Worm (Caenorhabditis elegans) whole organism, young adult: Measurements from ENCODE around the gene gcp-2.1.

Source experiments
- F23B12.7 ChIP-seq: sonication (generic microtip); optimal IDR thresholded peaks from 2 replicates; lab custom pipeline; 2017; ENCODE audit warnings: missing genetic modification characterization, mild to moderate bottlenecking, missing compliant biosample characterization, antibody characterized with exemption, moderate library complexity; ENCODE audit not compliant: insufficient read depth
- F37B4.10 ChIP-seq: fragments of 200-800 bp; sonication (Bioruptor generic); IDR thresholded peaks from 2 replicates; pipeline ENCODE4 v1.3.6; 2022; ENCODE audit warnings: missing genetic modification characterization, missing compliant biosample characterization
- K11D2.4 ChIP-seq: fragments of 200-800 bp; sonication (Bioruptor generic); IDR thresholded peaks from 2 replicates; pipeline ENCODE4 v1.3.6; 2022; ENCODE audit warnings: missing genetic modification reagents, missing genetic modification characterization, missing compliant biosample characterization
- K12H6.12 ChIP-seq: fragments of 200-800 bp; sonication (Bioruptor generic); optimal IDR thresholded peaks from 2 replicates; lab custom pipeline; 2018; ENCODE audit warnings: mild to moderate bottlenecking, missing genetic modification characterization, missing compliant biosample characterization
- Y53F4B.3 ChIP-seq: fragments of 200-800 bp; sonication (Bioruptor generic); IDR thresholded peaks from 2 replicates; pipeline ENCODE4 v1.3.6; 2022; ENCODE audit warnings: missing genetic modification reagents, missing genetic modification characterization, missing compliant biosample characterization
- attf-3 ChIP-seq: fragments of 200-800 bp; sonication (Bioruptor generic); conservative IDR thresholded peaks from 2 replicates; pipeline ENCODE4 v1.3.6; 2022; ENCODE audit warnings: missing genetic modification reagents, missing genetic modification characterization, missing compliant biosample characterization
- attf-5 ChIP-seq: fragments of 200-800 bp; sonication (Bioruptor generic); optimal IDR thresholded peaks from 2 replicates; lab custom pipeline; 2018; ENCODE audit warnings: mild to moderate bottlenecking, missing genetic modification characterization, missing compliant biosample characterization
- cebp-1 ChIP-seq, 2 experiments: fragments of 200-800 bp in 1 of 2; sonication (Bioruptor generic) in 1 of 2; sonication (generic microtip) in 1 of 2; IDR thresholded peaks in 1 of 2; optimal IDR thresholded peaks in 1 of 2; 2 replicates each; pipeline versions ENCODE4 v1.3.6 to Lab custom; 2017 to 2022; ENCODE audit warnings: missing compliant biosample characterization in 2 of 2, missing genetic modification characterization in 2 of 2, mild to moderate bottlenecking in 1 of 2, missing genetic modification reagents in 1 of 2, moderate library complexity in 1 of 2
- cebp-2 ChIP-seq: fragments of 200-800 bp; sonication (Bioruptor generic); IDR thresholded peaks from 2 replicates; pipeline ENCODE4 v1.3.6; 2022; ENCODE audit warnings: missing genetic modification characterization, missing compliant biosample characterization
- ceh-27 ChIP-seq: fragments of 200-800 bp; sonication (Bioruptor generic); optimal IDR thresholded peaks from 2 replicates; lab custom pipeline; 2018; ENCODE audit warnings: mild to moderate bottlenecking, missing genetic modification characterization, moderate library complexity, missing compliant biosample characterization
- ceh-91 ChIP-seq: fragments of 200-800 bp; sonication (Bioruptor generic); IDR thresholded peaks from 2 replicates; pipeline ENCODE4 v1.3.6; 2022; ENCODE audit warnings: missing genetic modification reagents, missing genetic modification characterization, missing compliant biosample characterization
- chd-7 ChIP-seq: sonication (generic microtip); optimal IDR thresholded peaks from 2 replicates; lab custom pipeline; 2016; ENCODE audit warnings: mild to moderate bottlenecking, missing genetic modification characterization, moderate library complexity, missing compliant biosample characterization
- dox-1 ChIP-seq: fragments of 200-800 bp; sonication (Bioruptor generic); IDR thresholded peaks from 2 replicates; pipeline ENCODE4 v1.3.6; 2022; ENCODE audit warnings: missing genetic modification reagents, missing genetic modification characterization, missing compliant biosample characterization
- dpff-1 ChIP-seq: sonication (generic microtip); optimal IDR thresholded peaks from 2 replicates; lab custom pipeline; 2017; ENCODE audit warnings: mild to moderate bottlenecking, missing genetic modification characterization, missing compliant biosample characterization
- egrh-3 ChIP-seq: fragments of 200-800 bp; sonication (Bioruptor generic); IDR thresholded peaks from 2 replicates; pipeline ENCODE4 v1.3.6; 2022; ENCODE audit warnings: missing genetic modification reagents, missing genetic modification characterization, missing compliant biosample characterization
- hlh-12 ChIP-seq: sonication (generic microtip); optimal IDR thresholded peaks from 2 replicates; lab custom pipeline; 2016; ENCODE audit warnings: missing genetic modification characterization, missing compliant biosample characterization
- hmg-1.2 ChIP-seq: fragments of 200-800 bp; sonication (Bioruptor generic); IDR thresholded peaks from 2 replicates; pipeline ENCODE4 v1.3.6; 2022; ENCODE audit warnings: missing genetic modification reagents, missing genetic modification characterization, missing compliant biosample characterization
- hmg-20 ChIP-seq: fragments of 200-800 bp; sonication (Bioruptor generic); IDR thresholded peaks from 2 replicates; pipeline ENCODE4 v1.3.6; 2022; ENCODE audit warnings: missing genetic modification reagents, missing genetic modification characterization, missing compliant biosample characterization
- hsf-1 ChIP-seq: fragments of 200-800 bp; sonication (Bioruptor generic); IDR thresholded peaks from 2 replicates; pipeline ENCODE4 v1.3.6; 2022; ENCODE audit warnings: missing genetic modification reagents, missing genetic modification characterization, missing compliant biosample characterization
- lin-35 ChIP-seq, 3 experiments: fragments of 150-350 bp in 2 of 3; sonication (generic microtip) in 1 of 3; optimal IDR thresholded peaks; 2 replicates each; lab custom pipeline; 2014 to 2018; ENCODE audit warnings: missing biosample characterization in 3 of 3, missing genetic modification characterization in 3 of 3, missing genetic modification reagents in 3 of 3
- lin-40 ChIP-seq: sonication (generic microtip); optimal IDR thresholded peaks from 2 replicates; lab custom pipeline; 2016; ENCODE audit warnings: missing genetic modification characterization, mild to moderate bottlenecking, missing compliant biosample characterization, missing genotype, missing genetic modification reagents
- lsy-27 ChIP-seq: sonication (generic microtip); optimal IDR thresholded peaks from 2 replicates; lab custom pipeline; 2017; ENCODE audit warnings: missing genetic modification characterization, mild to moderate bottlenecking, missing compliant biosample characterization, antibody characterized with exemption, missing genotype, borderline replicate concordance; ENCODE audit not compliant: insufficient read depth
- mcd-1 ChIP-seq: fragments of 200-800 bp; sonication (Bioruptor generic); IDR thresholded peaks from 2 replicates; pipeline ENCODE4 v1.3.6; 2022; ENCODE audit warnings: missing genetic modification reagents, missing genetic modification characterization, missing compliant biosample characterization
- nhr-80 ChIP-seq: sonication (generic microtip); optimal IDR thresholded peaks from 2 replicates; lab custom pipeline; 2016; ENCODE audit warnings: missing genetic modification characterization, missing compliant biosample characterization
- pha-4 ChIP-seq: fragments of 150-350 bp; sonication (generic microtip); optimal IDR thresholded peaks from 2 replicates; lab custom pipeline; 2014; ENCODE audit warnings: missing biosample characterization, missing genetic modification reagents, missing genetic modification characterization
- sdz-38 ChIP-seq: sonication (generic microtip); optimal IDR thresholded peaks from 2 replicates; lab custom pipeline; 2016; ENCODE audit warnings: missing genotype, missing genetic modification characterization, missing compliant biosample characterization
- snpc-4 ChIP-seq, 5 experiments: fragments of 150-350 bp in 1 of 5; sonication (generic microtip) in 4 of 5; optimal IDR thresholded peaks; 2 replicates each; lab custom pipeline; 2014 to 2018; ENCODE audit warnings: missing genetic modification characterization in 5 of 5, missing biosample characterization in 3 of 5, antibody characterized with exemption in 2 of 5, mild to moderate bottlenecking in 2 of 5, missing compliant biosample characterization in 2 of 5, missing genotype in 2 of 5, moderate library complexity in 2 of 5, missing genetic modification reagents in 1 of 5
- zfh-2 ChIP-seq: fragments of 200-800 bp; sonication (Bioruptor generic); conservative IDR thresholded peaks from 2 replicates; pipeline ENCODE4 v1.3.6; 2022; ENCODE audit warnings: missing genetic modification reagents, missing genetic modification characterization, missing compliant biosample characterization

gcp-2.1 gene

DNA sequence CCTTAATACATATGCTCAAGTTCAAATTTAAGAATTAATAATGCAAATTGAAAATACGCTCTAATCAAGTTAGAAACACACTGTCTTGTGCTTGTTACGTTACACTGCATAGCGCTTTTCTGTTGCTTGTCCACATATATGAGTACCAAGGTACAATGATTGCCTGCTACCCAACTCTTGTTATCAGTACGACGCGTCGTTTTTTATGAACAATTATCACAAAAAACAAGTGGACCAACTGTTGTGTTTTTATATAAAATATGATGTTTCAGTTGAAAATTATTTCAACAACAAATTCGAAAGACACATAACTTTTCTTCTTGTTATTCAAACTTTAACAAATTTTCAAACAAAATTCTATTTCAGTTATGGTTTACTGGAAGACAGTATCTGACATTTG lies 11.3 kb downstream of the gcp-2.1 start, which contains the start of gene M02E1.4:
Gene M02E1.4 (plus strand): TSS at position 367 of the 400 bp plus-strand sequence.
- TF ChIP-seq nhr-80 (tag; lab: Kevin White, UChicago) (peak; percentile 17), pha-4 (tag; lab: Kevin White, UChicago) (peak; percentile 10), egrh-3 (no peak)

DNA sequence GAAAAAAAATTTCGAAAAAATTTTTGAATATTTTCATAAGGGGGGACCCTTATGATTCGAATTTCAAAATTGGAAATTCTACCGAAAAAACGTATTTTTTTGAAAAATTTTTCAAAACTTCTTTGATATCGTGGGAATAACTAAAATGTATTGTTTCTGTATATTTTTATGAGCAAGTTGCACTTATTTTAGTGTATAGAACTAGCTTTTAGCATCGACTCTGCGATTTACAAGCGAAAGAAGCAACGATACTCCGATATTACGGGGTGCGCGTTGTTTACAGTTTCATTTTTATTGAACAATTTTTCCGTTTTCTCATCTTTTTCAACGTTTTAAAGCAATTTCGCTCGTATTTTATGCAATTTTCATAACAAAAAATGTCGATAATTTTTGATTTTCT lies 20.6 kb downstream of the gcp-2.1 start, which contains the start of gene M02E1.3:
Gene M02E1.3 (plus strand): TSS at position 301 of the 400 bp plus-strand sequence.
- TF ChIP-seq attf-3 (GFP tag; lab: Robert Waterston, UW) = peak; percentile 82
- TF ChIP-seq, all 124 proteins: peak for 1; not testable (repeated sequence) for 123

DNA sequence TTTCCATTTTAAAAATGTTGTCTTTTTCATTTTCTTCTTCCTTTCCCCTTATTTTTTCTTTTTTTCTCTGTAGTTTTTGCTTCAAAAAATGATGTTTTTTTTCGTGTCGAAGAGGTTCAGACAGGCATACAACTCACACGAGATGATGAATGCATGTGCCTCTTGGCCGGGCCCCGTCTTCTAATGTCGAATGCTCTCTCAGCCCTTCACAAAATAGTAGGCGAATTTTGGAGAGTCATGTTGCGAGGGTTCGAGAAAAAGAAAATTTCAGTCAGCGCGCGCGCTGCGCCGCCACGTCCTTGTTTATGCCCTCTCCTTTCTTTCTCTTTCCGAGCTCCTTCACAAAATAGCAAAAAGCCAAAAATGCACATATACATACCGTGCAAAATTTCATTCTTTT lies 22.4 kb downstream of the gcp-2.1 start:
- no peak for TF ChIP-seq sdz-38 (tag; lab: Kevin White, UChicago)
- 0 out of 2 replicates have a peak, but pooled peaks have one; percentile 8 for TF ChIP-seq hmg-20 (GFP tag; lab: Robert Waterston, UW)
- peak; percentile 4 for TF ChIP-seq F23B12.7 (tag; lab: Kevin White, UChicago)
- TF ChIP-seq lin-40 = peak; percentile 41
- TF ChIP-seq dpff-1 (tag; lab: Kevin White, UChicago) = no peak
- TF ChIP-seq mcd-1 (GFP tag; lab: Robert Waterston, UW) = peak; percentile 31; the same call in 1 of the 2 replicates
- no peak for TF ChIP-seq snpc-4 (GFP tag; optimal IDR thresholded peaks at IDR 0.05; lab: Kevin White, UChicago)
- peak in 1 of 4 experiments; percentile 4 for TF ChIP-seq snpc-4 (tag; optimal IDR thresholded peaks at IDR 0.05; lab: Kevin White, UChicago)
- no peak for TF ChIP-seq F37B4.10 (GFP tag; lab: Robert Waterston, UW)
- peak; percentile 63 for TF ChIP-seq attf-5 (GFP tag; lab: Kevin White, UChicago)
- TF ChIP-seq hlh-12 (tag; lab: Kevin White, UChicago) = no peak
- TF ChIP-seq attf-3 (GFP tag; lab: Robert Waterston, UW) = peak; percentile 25; the same call in 1 of the 2 replicates
- 0 out of 2 replicates have a peak, but pooled peaks have one; percentile 51 for TF ChIP-seq K11D2.4
- peak; percentile 66 for TF ChIP-seq K12H6.12
- TF ChIP-seq hsf-1 = peak; percentile 44; the same call in 1 of the 2 replicates
- peak; percentile 79 for TF ChIP-seq zfh-2
- peak; percentile 45 for TF ChIP-seq nhr-80 (tag; lab: Kevin White, UChicago)
- no peak for TF ChIP-seq chd-7 (tag; lab: Kevin White, UChicago)
- 0 out of 2 replicates have a peak, but pooled peaks have one; percentile 13 for TF ChIP-seq cebp-2 (GFP tag; lab: Robert Waterston, UW)
- no peak for TF ChIP-seq Y53F4B.3
- peak; percentile 69 for TF ChIP-seq hmg-1.2 (GFP tag; lab: Robert Waterston, UW)
- TF ChIP-seq dox-1 (GFP tag; lab: Robert Waterston, UW) = 0 out of 2 replicates have a peak, but pooled peaks have one; percentile 27
- peak; percentile 54 for TF ChIP-seq ceh-27 (GFP tag; lab: Kevin White, UChicago)
- peak in 1 of 3 experiments; percentile 48 for TF ChIP-seq lin-35 (GFP tag; optimal IDR thresholded peaks at IDR 0.05; lab: Kevin White, UChicago)
- TF ChIP-seq cebp-1 (GFP tag; IDR thresholded peaks at IDR 0.05; lab: Robert Waterston, UW) = no peak
- peak; percentile 66 for TF ChIP-seq cebp-1 (tag; optimal IDR thresholded peaks at IDR 0.05; lab: Kevin White, UChicago)

DNA sequence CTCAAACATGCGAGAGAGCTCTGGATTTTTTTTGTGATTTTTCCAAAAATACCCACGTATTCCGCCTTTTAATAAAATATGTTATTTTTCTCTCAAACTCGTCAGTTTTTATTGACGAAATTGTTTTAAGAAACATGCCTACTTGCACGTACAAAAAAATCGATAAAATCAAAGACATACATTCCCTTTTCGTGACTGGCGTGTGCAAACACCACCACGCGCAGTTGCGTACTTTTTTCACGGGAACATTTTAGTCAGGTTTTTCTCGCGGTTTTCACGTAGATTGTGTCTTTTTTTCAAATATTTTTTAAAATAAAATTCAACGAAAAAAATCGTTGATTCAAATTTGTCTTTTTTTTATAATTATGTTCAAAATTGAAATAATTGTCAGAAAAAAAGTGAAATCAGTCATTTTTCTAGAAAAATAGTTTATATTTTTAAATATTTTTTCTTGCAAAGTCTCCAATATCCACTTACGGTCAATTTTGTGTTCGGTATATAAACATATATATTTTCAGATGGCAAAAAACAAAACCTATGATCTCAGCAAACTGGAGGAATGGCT lies 24.0 kb downstream of the gcp-2.1 start, which contains the start of gene M02E1.1:
Gene M02E1.1 (plus strand): TSS at position 515 of the 565 bp plus-strand sequence.
- TF ChIP-seq lsy-27 (tag; lab: Kevin White, UChicago) (peak; percentile 10), lin-40 (peak; percentile 30), attf-5 (GFP tag; lab: Kevin White, UChicago) (peak; percentile 52), ceh-91 (GFP tag; lab: Robert Waterston, UW) (no peak), cebp-1 (GFP tag; IDR thresholded peaks at IDR 0.05; lab: Robert Waterston, UW) (no peak), cebp-1 (tag; optimal IDR thresholded peaks at IDR 0.05; lab: Kevin White, UChicago) (peak; percentile 16)
- TF ChIP-seq, all 124 proteins: peak for 4
